Fruit fly (Drosophila melanogaster) whole organism, wandering third instar larva: ENCODE measurements around the gene Tssk.

ENCODE experiments used
- Abd-B ChIP-seq: fragments of >200 bp; optimal IDR thresholded peaks from 2 replicates; lab custom pipeline; 2017; ENCODE audit warnings: missing biosample characterization, missing genetic modification characterization
- CG32264 ChIP-seq: fragments of 200-800 bp; sonication (Bioruptor generic); optimal IDR thresholded peaks from 2 replicates; lab custom pipeline; 2016; ENCODE audit warnings: missing biosample characterization, missing genetic modification characterization
- CG9705 ChIP-seq: fragments of 200-800 bp; sonication (Bioruptor generic); optimal IDR thresholded peaks from 2 replicates; lab custom pipeline; 2018; ENCODE audit warnings: missing biosample characterization, mild to moderate bottlenecking, missing genetic modification characterization
- CrebA ChIP-seq: fragments of 200-800 bp; sonication (Bioruptor generic); optimal IDR thresholded peaks from 2 replicates; lab custom pipeline; 2016; ENCODE audit warnings: missing biosample characterization, mild to moderate bottlenecking, missing genetic modification characterization, borderline replicate concordance
- Dfd ChIP-seq: fragments of >200 bp; optimal IDR thresholded peaks from 2 replicates; lab custom pipeline; 2017; ENCODE audit warnings: missing biosample characterization, missing genetic modification characterization
- Dif ChIP-seq: fragments of 200-275, 200-300 bp; sonication (Bioruptor generic); optimal IDR thresholded peaks from 2 replicates; lab custom pipeline; 2018; ENCODE audit warnings: missing biosample characterization, missing genetic modification characterization; ENCODE audit not compliant: partially characterized antibody
- GATAd ChIP-seq: sonication (Bioruptor generic); optimal IDR thresholded peaks from 2 replicates; lab custom pipeline; 2016; ENCODE audit warnings: missing biosample characterization, missing genetic modification characterization
- HLH106 ChIP-seq: fragments of 200-800 bp; optimal IDR thresholded peaks from 3 replicates; lab custom pipeline; 2019; ENCODE audit warnings: missing biosample characterization, mild to moderate bottlenecking, missing genetic modification characterization, moderate library complexity
- Hnf4 ChIP-seq: fragments of 200-800 bp; sonication (Bioruptor generic); optimal IDR thresholded peaks from 2 replicates; lab custom pipeline; 2016; ENCODE audit warnings: missing biosample characterization, mild to moderate bottlenecking, missing genetic modification characterization
- Hr78 ChIP-seq: fragments of >200 bp; optimal IDR thresholded peaks from 2 replicates; lab custom pipeline; 2017; ENCODE audit warnings: missing biosample characterization, missing genetic modification characterization
- Hr83 ChIP-seq: fragments of 200-300 bp; sonication (Bioruptor generic); optimal IDR thresholded peaks from 2 replicates; lab custom pipeline; 2016; ENCODE audit warnings: missing biosample characterization, mild to moderate bottlenecking, missing genetic modification characterization, moderate library complexity; ENCODE audit not compliant: poor library complexity, severe bottlenecking
- Jra ChIP-seq: sonication (Bioruptor generic); optimal IDR thresholded peaks from 2 replicates; lab custom pipeline; 2016; ENCODE audit warnings: missing biosample characterization, missing genetic modification characterization
- Mio ChIP-seq: sonication (Bioruptor generic); optimal IDR thresholded peaks from 2 replicates; lab custom pipeline; 2016; ENCODE audit warnings: missing biosample characterization, missing genetic modification characterization
- Myc ChIP-seq: fragments of >200 bp; optimal IDR thresholded peaks from 2 replicates; lab custom pipeline; 2017
- N ChIP-seq: fragments of >200 bp; optimal IDR thresholded peaks from 2 replicates; lab custom pipeline; 2018; ENCODE audit warnings: missing biosample characterization, missing external identifiers, missing genetic modification characterization
- OdsH ChIP-seq: fragments of 200-800 bp; sonication (Bioruptor generic); optimal IDR thresholded peaks from 2 replicates; lab custom pipeline; 2016; ENCODE audit warnings: missing biosample characterization, mild to moderate bottlenecking, missing genetic modification characterization
- Rel ChIP-seq, 2 experiments: fragments of 200-800 bp; sonication (Bioruptor generic) in 1 of 2; optimal IDR thresholded peaks; 2 replicates in 1 of 2; 3 replicates in 1 of 2; lab custom pipeline; 2016 to 2019; ENCODE audit warnings: mild to moderate bottlenecking in 2 of 2, missing biosample characterization in 2 of 2, missing genetic modification characterization in 2 of 2, moderate library complexity in 1 of 2
- Sp1 ChIP-seq: fragments of 200-800 bp; sonication (Bioruptor generic); optimal IDR thresholded peaks from 3 replicates; lab custom pipeline; 2019; ENCODE audit warnings: missing biosample characterization, mild to moderate bottlenecking, missing genetic modification characterization, moderate library complexity
- Vsx2 ChIP-seq: fragments of 200-300, 225-300 bp; sonication (Bioruptor generic); optimal IDR thresholded peaks from 2 replicates; lab custom pipeline; 2018; ENCODE audit warnings: missing biosample characterization, missing genetic modification characterization; ENCODE audit not compliant: partially characterized antibody
- br ChIP-seq: fragments of 200-800 bp; sonication (Bioruptor generic); optimal IDR thresholded peaks from 2 replicates; lab custom pipeline; 2016; ENCODE audit warnings: missing biosample characterization, missing genetic modification characterization
- brk ChIP-seq: fragments of 200-800 bp; sonication (Bioruptor generic); optimal IDR thresholded peaks from 2 replicates; lab custom pipeline; 2016; ENCODE audit warnings: missing biosample characterization, mild to moderate bottlenecking, missing genetic modification characterization
- dl ChIP-seq, 2 experiments: fragments of 175-275, 200-275 bp in 1 of 2; fragments of 200-275 bp in 1 of 2; sonication (Bioruptor generic); optimal IDR thresholded peaks; lab custom pipeline; 2018; ENCODE audit warnings: mild to moderate bottlenecking in 2 of 2, missing biosample characterization in 2 of 2, missing genetic modification characterization in 2 of 2, moderate library complexity in 2 of 2; ENCODE audit not compliant: partially characterized antibody in 2 of 2, insufficient read depth in 1 of 2
- dmrt93B ChIP-seq: fragments of 200-800 bp; sonication (Bioruptor generic); optimal IDR thresholded peaks from 2 replicates; lab custom pipeline; 2018; ENCODE audit warnings: missing biosample characterization, mild to moderate bottlenecking, missing genetic modification characterization
- dsf ChIP-seq: sonication (Bioruptor generic); optimal IDR thresholded peaks from 2 replicates; lab custom pipeline; 2016; ENCODE audit warnings: missing biosample characterization, missing genetic modification characterization, borderline replicate concordance
- ey ChIP-seq: fragments of 200-800 bp; sonication (Bioruptor generic); optimal IDR thresholded peaks from 2 replicates; lab custom pipeline; 2016; ENCODE audit warnings: missing biosample characterization, missing genetic modification characterization
- foxo ChIP-seq, 2 experiments: fragments of 200-800 bp; sonication (Bioruptor generic); optimal IDR thresholded peaks; 2 replicates in 1 of 2; 3 replicates in 1 of 2; lab custom pipeline; 2016 to 2017; ENCODE audit warnings: missing biosample characterization in 2 of 2, missing genetic modification characterization in 2 of 2
- fru ChIP-seq: fragments of 200-800 bp; sonication (Bioruptor generic); optimal IDR thresholded peaks from 3 replicates; lab custom pipeline; 2016; ENCODE audit warnings: missing biosample characterization, mild to moderate bottlenecking, missing genetic modification characterization
- h ChIP-seq: fragments of 200-800 bp; sonication (Bioruptor generic); optimal IDR thresholded peaks from 3 replicates; lab custom pipeline; 2016; ENCODE audit warnings: missing biosample characterization, mild to moderate bottlenecking, missing genetic modification characterization
- jim ChIP-seq: fragments of 175-275, 200-325 bp; sonication (Bioruptor generic); optimal IDR thresholded peaks from 2 replicates; lab custom pipeline; 2016; ENCODE audit warnings: missing biosample characterization, mild to moderate bottlenecking, missing genetic modification characterization
- lola ChIP-seq: fragments of >200 bp; optimal IDR thresholded peaks from 2 replicates; lab custom pipeline; 2017; ENCODE audit warnings: missing biosample characterization, missing genetic modification characterization
- pan ChIP-seq: fragments of >200 bp; optimal IDR thresholded peaks from 2 replicates; lab custom pipeline; 2017
- psq ChIP-seq: fragments of 200-800 bp; sonication (Bioruptor generic); optimal IDR thresholded peaks from 3 replicates; lab custom pipeline; 2017; ENCODE audit warnings: missing biosample characterization, mild to moderate bottlenecking, missing genetic modification characterization, moderate library complexity
- rgr ChIP-seq: fragments of 200-800 bp; sonication (Bioruptor generic); optimal IDR thresholded peaks from 3 replicates; lab custom pipeline; 2016; ENCODE audit warnings: missing biosample characterization, mild to moderate bottlenecking, missing genetic modification characterization
- sage ChIP-seq: fragments of 200-800 bp; sonication (Bioruptor generic); optimal IDR thresholded peaks from 2 replicates; lab custom pipeline; 2016; ENCODE audit warnings: missing biosample characterization, mild to moderate bottlenecking, missing genetic modification characterization
- sv ChIP-seq: fragments of 200-800 bp; sonication (Bioruptor generic); optimal IDR thresholded peaks from 3 replicates; lab custom pipeline; 2016; ENCODE audit warnings: missing biosample characterization, missing genetic modification characterization
- tai ChIP-seq: sonication (Bioruptor generic); optimal IDR thresholded peaks from 2 replicates; lab custom pipeline; 2016; ENCODE audit warnings: missing biosample characterization, missing genetic modification characterization
- usp ChIP-seq: fragments of >200 bp; optimal IDR thresholded peaks from 2 replicates; lab custom pipeline; 2017; ENCODE audit warnings: missing biosample characterization, missing genetic modification characterization
- woc ChIP-seq: sonication (Bioruptor generic); optimal IDR thresholded peaks from 2 replicates; lab custom pipeline; 2016; ENCODE audit warnings: missing biosample characterization, mild to moderate bottlenecking, missing genetic modification characterization

The Tssk gene

DNA sequence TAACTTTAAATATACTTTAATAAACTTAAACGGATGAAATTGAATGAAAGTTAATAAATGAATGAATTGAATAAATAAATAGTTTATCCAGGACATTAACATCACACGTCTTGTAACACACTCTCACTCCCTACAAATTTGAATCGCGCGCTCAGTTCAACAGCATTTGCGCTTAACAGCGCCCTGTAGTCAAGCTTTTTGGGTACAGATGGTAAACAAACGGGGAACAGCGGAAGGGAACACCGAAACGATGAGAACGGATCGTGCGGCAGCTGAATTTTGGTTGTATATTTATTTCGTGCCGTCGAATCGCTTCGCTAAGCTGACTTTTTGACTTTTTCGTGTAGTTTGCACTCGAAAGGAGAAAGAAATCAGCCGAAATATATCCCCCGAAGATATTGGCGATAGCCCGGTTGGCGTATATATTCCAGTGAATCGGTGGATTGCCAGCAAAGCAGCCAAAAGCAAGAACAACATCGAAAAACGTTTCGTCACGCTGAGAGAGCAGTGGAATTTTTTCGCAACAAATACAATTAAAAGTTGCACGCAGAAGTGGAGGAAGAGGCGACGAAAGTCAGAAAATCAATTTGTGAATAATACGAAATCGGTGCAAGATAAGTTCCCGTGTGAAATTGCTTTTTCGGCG lies 25.5 kb upstream of the Tssk start, which contains the start of the genes CG7694 and fray:
Gene CG7694, plus strand, starts transcription at position 247 of the 646 bp plus-strand sequence.
Gene fray, plus strand, starts transcription at position 247 of the 646 bp plus-strand sequence.
- TF ChIP-seq Dif (GFP tag; lab: Kevin White, UChicago) (peak; percentile 20), Rel (GFP tag; optimal IDR thresholded peaks at IDR 0.05; lab: Kevin White, UChicago) (no peak), Rel (tag; optimal IDR thresholded peaks at IDR 0.05; lab: Kevin White, UChicago) (no peak)

- TF ChIP-seq rgr, result peak; percentile 95
- peak; percentile 46 for TF ChIP-seq dsf (GFP tag; lab: Kevin White, UChicago)
- peak; percentile 36 for TF ChIP-seq Dfd (GFP tag; lab: Kevin White, UChicago)
- TF ChIP-seq OdsH (GFP tag; lab: Kevin White, UChicago), result peak; percentile 97
- peak; percentile 96 for TF ChIP-seq ey
- no peak for TF ChIP-seq N (GFP tag; lab: Kevin White, UChicago)
- peak; percentile 51 for TF ChIP-seq CG9705
- peak; percentile 5 for TF ChIP-seq jim (GFP tag; lab: Kevin White, UChicago)
- peak; percentile 82 for TF ChIP-seq brk (GFP tag; lab: Kevin White, UChicago)
- TF ChIP-seq sv (GFP tag; lab: Kevin White, UChicago), result peak; percentile 92
- TF ChIP-seq foxo (GFP tag; optimal IDR thresholded peaks at IDR 0.05; lab: Kevin White, UChicago), result peak; percentile 49 to 95
- TF ChIP-seq psq (GFP tag; lab: Kevin White, UChicago), result peak; percentile 91
- peak; percentile 73 for TF ChIP-seq Dif (GFP tag; lab: Kevin White, UChicago)
- TF ChIP-seq Sp1, result peak; percentile 92
- peak; percentile 87 for TF ChIP-seq tai (GFP tag; lab: Kevin White, UChicago)
- TF ChIP-seq Hr78 (GFP tag; lab: Kevin White, UChicago), result no peak
- TF ChIP-seq dmrt93B, result peak; percentile 91
- peak; percentile 94 for TF ChIP-seq h
- no peak for TF ChIP-seq lola (GFP tag; lab: Kevin White, UChicago)
- no peak for TF ChIP-seq pan (lab: Kevin White, UChicago)
- TF ChIP-seq Jra (GFP tag; lab: Kevin White, UChicago), result peak; percentile 94
- TF ChIP-seq woc, result peak; percentile 87
- TF ChIP-seq dl (GFP tag; optimal IDR thresholded peaks at IDR 0.05; lab: Kevin White, UChicago; ENCODE audit: insufficient read depth in 1 of 2, partially characterized antibody in 2 of 2), result peak; percentile 74 to 77
- TF ChIP-seq Abd-B, result no peak
- TF ChIP-seq sage (GFP tag; lab: Kevin White, UChicago), result peak; percentile 81
- peak; percentile 95 for TF ChIP-seq fru (GFP tag; lab: Kevin White, UChicago)
- peak; percentile 92 for TF ChIP-seq Hnf4
- TF ChIP-seq usp, result no peak
- TF ChIP-seq Myc (lab: Kevin White, UChicago), result no peak
- peak; percentile 25 for TF ChIP-seq Hr83 (GFP tag; lab: Kevin White, UChicago)
- peak; percentile 7 for TF ChIP-seq Vsx2 (GFP tag; lab: Kevin White, UChicago)
- TF ChIP-seq Mio, result peak; percentile 65
- peak; percentile 95 for TF ChIP-seq br (GFP tag; lab: Kevin White, UChicago)
- peak; percentile 69 for TF ChIP-seq CrebA (GFP tag; lab: Kevin White, UChicago)
- peak; percentile 44 for TF ChIP-seq Rel (GFP tag; optimal IDR thresholded peaks at IDR 0.05; lab: Kevin White, UChicago)
- TF ChIP-seq Rel (tag; optimal IDR thresholded peaks at IDR 0.05; lab: Kevin White, UChicago), result peak; percentile 50
- TF ChIP-seq GATAd (GFP tag; lab: Kevin White, UChicago), result peak; percentile 49
- TF ChIP-seq CG32264 (GFP tag; lab: Kevin White, UChicago), result peak; percentile 83
- peak; percentile 93 for TF ChIP-seq HLH106
Measured at dm6 chr3R:18573699-18574259, 24.7 kb upstream of the Tssk start.
